Fruit fly (Drosophila melanogaster) whole organism, embryonic: Measurements from ENCODE around the gene aln.

Experiments used
- Atf6 ChIP-seq: fragments of 200-800 bp; sonication (Bioruptor generic); IDR thresholded peaks from 2 replicates; pipeline ENCODE4 v1.3.6; 2022; ENCODE audit warnings: missing biosample characterization, missing genetic modification characterization
- CG1024 ChIP-seq: fragments of 200-800 bp; sonication (Bioruptor generic); IDR thresholded peaks from 2 replicates; pipeline ENCODE4 v1.3.6; 2022; ENCODE audit warnings: missing biosample characterization, missing genetic modification characterization
- CG10267 ChIP-seq: fragments of 200-800 bp; sonication (Bioruptor generic); optimal IDR thresholded peaks from 2 replicates; lab custom pipeline; 2018; ENCODE audit warnings: missing biosample characterization, mild to moderate bottlenecking, missing genetic modification characterization, moderate library complexity
- CG10565 ChIP-seq: fragments of 200-800 bp; sonication (Bioruptor generic); optimal IDR thresholded peaks from 3 replicates; lab custom pipeline; 2016; ENCODE audit warnings: missing biosample characterization, mild to moderate bottlenecking, missing genetic modification characterization
- CG11085 ChIP-seq: fragments of 200-800 bp; sonication (Bioruptor generic); IDR thresholded peaks from 2 replicates; pipeline ENCODE4 v1.3.6; 2022; ENCODE audit warnings: missing biosample characterization, missing genetic modification characterization
- CG12219 ChIP-seq: fragments of 200-800 bp; sonication (Bioruptor generic); optimal IDR thresholded peaks from 3 replicates; lab custom pipeline; 2018; ENCODE audit warnings: missing biosample characterization, mild to moderate bottlenecking, missing genetic modification characterization
- CG14050 ChIP-seq: fragments of 200-800 bp; sonication (Bioruptor generic); IDR thresholded peaks from 3 replicates; pipeline ENCODE4 v1.3.6; 2022; ENCODE audit warnings: missing biosample characterization, missing genetic modification characterization
- CG17186 ChIP-seq: fragments of 200-800 bp; sonication (Bioruptor generic); optimal IDR thresholded peaks from 3 replicates; lab custom pipeline; 2017; ENCODE audit warnings: missing biosample characterization, missing genetic modification reagents, missing genetic modification characterization
- CG30403 ChIP-seq: fragments of 200-800 bp; sonication (Bioruptor generic); optimal IDR thresholded peaks from 3 replicates; lab custom pipeline; 2016; ENCODE audit warnings: missing biosample characterization, missing genetic modification characterization
- CG30431 ChIP-seq: fragments of 200-800 bp; sonication (Bioruptor generic); optimal IDR thresholded peaks from 2 replicates; lab custom pipeline; 2017; ENCODE audit warnings: missing biosample characterization, missing genetic modification characterization
- CG3163 ChIP-seq: fragments of 200-800 bp; sonication (Bioruptor generic); optimal IDR thresholded peaks from 3 replicates; lab custom pipeline; 2016; ENCODE audit warnings: missing biosample characterization, missing genetic modification characterization
- CG33557 ChIP-seq: fragments of 200-800 bp; sonication (Bioruptor generic); optimal IDR thresholded peaks from 2 replicates; lab custom pipeline; 2019; ENCODE audit warnings: missing biosample characterization, mild to moderate bottlenecking, missing genetic modification characterization, moderate library complexity
- CG3407 ChIP-seq: fragments of 200-800 bp; sonication (Bioruptor generic); optimal IDR thresholded peaks from 2 replicates; lab custom pipeline; 2018; ENCODE audit warnings: missing biosample characterization, mild to moderate bottlenecking, missing genetic modification characterization
- CG4820 ChIP-seq: fragments of 200-800 bp; sonication (Bioruptor generic); optimal IDR thresholded peaks from 3 replicates; lab custom pipeline; 2016; ENCODE audit warnings: missing biosample characterization, missing genetic modification characterization
- CG6272 ChIP-seq: fragments of 200-800 bp; sonication (Bioruptor generic); IDR thresholded peaks from 2 replicates; pipeline ENCODE4 v1.3.6; 2022; ENCODE audit warnings: missing biosample characterization, missing genetic modification characterization
- CG7271 ChIP-seq: fragments of 200-800 bp; sonication (Bioruptor generic); optimal IDR thresholded peaks from 2 replicates; lab custom pipeline; 2018; ENCODE audit warnings: missing biosample characterization, mild to moderate bottlenecking, missing genetic modification characterization, moderate library complexity
- CG7839 ChIP-seq: fragments of 200-800 bp; sonication (Bioruptor generic); optimal IDR thresholded peaks from 3 replicates; lab custom pipeline; 2018; ENCODE audit warnings: missing biosample characterization, mild to moderate bottlenecking, missing genetic modification characterization, moderate library complexity
- CG8924 ChIP-seq: fragments of 200-800 bp; optimal IDR thresholded peaks from 3 replicates; lab custom pipeline; 2019; ENCODE audit warnings: missing biosample characterization, mild to moderate bottlenecking, missing genetic modification characterization, moderate library complexity
- Camta ChIP-seq: fragments of 200-800 bp; sonication (Bioruptor generic); optimal IDR thresholded peaks from 2 replicates; lab custom pipeline; 2016; ENCODE audit warnings: missing biosample characterization, missing genetic modification characterization
- E2f2 ChIP-seq: fragments of 200-800 bp; sonication (Bioruptor generic); IDR thresholded peaks from 2 replicates; pipeline ENCODE4 v1.3.6; 2022; ENCODE audit warnings: missing biosample characterization, missing genetic modification characterization
- H15 ChIP-seq: fragments of 200-800 bp; sonication (Bioruptor generic); IDR thresholded peaks from 3 replicates; pipeline ENCODE4 v1.3.6; 2022; ENCODE audit warnings: missing biosample characterization, missing genetic modification characterization
- HLHmδ ChIP-seq: fragments of 200-800 bp; sonication (Bioruptor generic); optimal IDR thresholded peaks from 2 replicates; lab custom pipeline; 2018; ENCODE audit warnings: missing biosample characterization, mild to moderate bottlenecking, missing genetic modification characterization, moderate library complexity
- Nf-YA ChIP-seq: fragments of 200-800 bp; sonication (Bioruptor generic); IDR thresholded peaks from 2 replicates; pipeline ENCODE4 v1.3.6; 2022; ENCODE audit warnings: missing biosample characterization, missing genetic modification characterization
- Poxn ChIP-seq: fragments of 200-800 bp; sonication (Bioruptor generic); IDR thresholded peaks from 2 replicates; pipeline ENCODE4 v1.3.6; 2022; ENCODE audit warnings: missing biosample characterization, missing genetic modification characterization
- Spps ChIP-seq: fragments of 200-800 bp; sonication (Bioruptor generic); optimal IDR thresholded peaks from 2 replicates; lab custom pipeline; 2018; ENCODE audit warnings: missing biosample characterization, mild to moderate bottlenecking, missing genetic modification characterization
- Xrp1 ChIP-seq: fragments of 200-800 bp; sonication (Bioruptor generic); IDR thresholded peaks from 2 replicates; pipeline ENCODE4 v1.3.6; 2022; ENCODE audit warnings: missing biosample characterization, missing genetic modification characterization
- YL-1 ChIP-seq: fragments of 200-800 bp; sonication (Bioruptor generic); optimal IDR thresholded peaks from 3 replicates; lab custom pipeline; 2017; ENCODE audit warnings: missing biosample characterization, mild to moderate bottlenecking, missing genetic modification characterization
- chinmo ChIP-seq: fragments of 200-800 bp; sonication (Bioruptor generic); IDR thresholded peaks from 4 replicates; pipeline ENCODE4 v1.3.6; 2022; ENCODE audit warnings: missing biosample characterization, missing genetic modification characterization; ENCODE audit not compliant: partially characterized antibody
- corto ChIP-seq: fragments of 200-800 bp; sonication (Bioruptor generic); optimal IDR thresholded peaks from 2 replicates; lab custom pipeline; 2016; ENCODE audit warnings: missing biosample characterization, mild to moderate bottlenecking, missing genetic modification characterization, moderate library complexity
- crp ChIP-seq, 2 experiments: fragments of 200-800 bp; sonication (Bioruptor generic); optimal IDR thresholded peaks; 2 replicates in 1 of 2; 3 replicates in 1 of 2; lab custom pipeline; 2017; ENCODE audit warnings: missing biosample characterization in 2 of 2, missing genetic modification characterization in 2 of 2, mild to moderate bottlenecking in 1 of 2, moderate library complexity in 1 of 2
- danr ChIP-seq: fragments of 200-800 bp; sonication (Bioruptor generic); IDR thresholded peaks from 2 replicates; pipeline ENCODE4 v1.3.6; 2022; ENCODE audit warnings: missing biosample characterization, missing genetic modification characterization
- disco-r ChIP-seq: fragments of 200-800 bp; sonication (Bioruptor generic); optimal IDR thresholded peaks from 2 replicates; lab custom pipeline; 2016; ENCODE audit warnings: missing biosample characterization, missing genetic modification characterization
- dysf ChIP-seq: fragments of 200-800 bp; sonication (Bioruptor generic); IDR thresholded peaks from 3 replicates; pipeline ENCODE4 v1.3.6; 2022; ENCODE audit warnings: missing biosample characterization, missing genetic modification characterization
- eve ChIP-seq, 2 experiments: fragments of >200 bp; optimal IDR thresholded peaks; 2 replicates each; lab custom pipeline; 2017; ENCODE audit warnings: missing biosample characterization in 2 of 2, missing genetic modification characterization in 2 of 2
- eyg ChIP-seq: fragments of 200-800 bp; sonication (Bioruptor generic); optimal IDR thresholded peaks from 3 replicates; lab custom pipeline; 2016; ENCODE audit warnings: missing biosample characterization, missing genetic modification characterization
- kni ChIP-seq: fragments of 200-800 bp; sonication (Bioruptor generic); optimal IDR thresholded peaks from 3 replicates; lab custom pipeline; 2017; ENCODE audit warnings: mild to moderate bottlenecking, missing biosample characterization, missing genetic modification reagents, missing genetic modification characterization
- mirr ChIP-seq: fragments of 200-800 bp; sonication (Bioruptor generic); optimal IDR thresholded peaks from 3 replicates; lab custom pipeline; 2018; ENCODE audit warnings: missing biosample characterization, mild to moderate bottlenecking, missing genetic modification characterization
- nau ChIP-seq: fragments of 200-800 bp; sonication (Bioruptor generic); optimal IDR thresholded peaks from 3 replicates; lab custom pipeline; 2017; ENCODE audit warnings: missing biosample characterization, mild to moderate bottlenecking, missing genetic modification characterization, missing genetic modification reagents
- oc ChIP-seq: fragments of 200-800 bp; sonication (Bioruptor generic); optimal IDR thresholded peaks from 2 replicates; lab custom pipeline; 2018; ENCODE audit warnings: missing biosample characterization, mild to moderate bottlenecking, missing genetic modification characterization, moderate library complexity
- onecut ChIP-seq: fragments of 200-800 bp; sonication (Bioruptor generic); IDR thresholded peaks from 2 replicates; pipeline ENCODE4 v1.3.6; 2022; ENCODE audit warnings: missing biosample characterization, missing genetic modification characterization
- pfk ChIP-seq: fragments of 200-800 bp; sonication (Bioruptor generic); optimal IDR thresholded peaks from 2 replicates; lab custom pipeline; 2018; ENCODE audit warnings: missing biosample characterization, mild to moderate bottlenecking, missing genetic modification characterization, moderate library complexity
- schlank ChIP-seq: fragments of 200-800 bp; sonication (Bioruptor generic); optimal IDR thresholded peaks from 2 replicates; lab custom pipeline; 2018; ENCODE audit warnings: missing biosample characterization, mild to moderate bottlenecking, missing genetic modification characterization
- seq ChIP-seq: fragments of 200-800 bp; sonication (Bioruptor generic); IDR thresholded peaks from 2 replicates; pipeline ENCODE4 v1.3.6; 2022; ENCODE audit warnings: missing biosample characterization, missing genetic modification characterization
- toy ChIP-seq: fragments of 200-800 bp; sonication (Bioruptor generic); IDR thresholded peaks from 2 replicates; pipeline ENCODE4 v1.3.6; 2022; ENCODE audit warnings: missing biosample characterization, missing genetic modification characterization
- trh ChIP-seq: fragments of 200-800 bp; sonication (Bioruptor generic); optimal IDR thresholded peaks from 2 replicates; lab custom pipeline; 2016; ENCODE audit warnings: missing biosample characterization, missing genetic modification characterization
- wor ChIP-seq: fragments of 200-800 bp; sonication (Bioruptor generic); IDR thresholded peaks from 2 replicates; pipeline ENCODE4 v1.3.6; 2022; ENCODE audit warnings: missing biosample characterization, missing genetic modification characterization
- zf30C ChIP-seq: fragments of 200-800 bp; sonication (Bioruptor generic); optimal IDR thresholded peaks from 3 replicates; lab custom pipeline; 2018; ENCODE audit warnings: missing biosample characterization, mild to moderate bottlenecking, missing genetic modification characterization
- zfh1 ChIP-seq: fragments of 200-800 bp; sonication (Bioruptor generic); IDR thresholded peaks from 3 replicates; pipeline ENCODE4 v1.3.6; 2022; ENCODE audit warnings: missing biosample characterization, missing genetic modification characterization

The aln gene

DNA sequence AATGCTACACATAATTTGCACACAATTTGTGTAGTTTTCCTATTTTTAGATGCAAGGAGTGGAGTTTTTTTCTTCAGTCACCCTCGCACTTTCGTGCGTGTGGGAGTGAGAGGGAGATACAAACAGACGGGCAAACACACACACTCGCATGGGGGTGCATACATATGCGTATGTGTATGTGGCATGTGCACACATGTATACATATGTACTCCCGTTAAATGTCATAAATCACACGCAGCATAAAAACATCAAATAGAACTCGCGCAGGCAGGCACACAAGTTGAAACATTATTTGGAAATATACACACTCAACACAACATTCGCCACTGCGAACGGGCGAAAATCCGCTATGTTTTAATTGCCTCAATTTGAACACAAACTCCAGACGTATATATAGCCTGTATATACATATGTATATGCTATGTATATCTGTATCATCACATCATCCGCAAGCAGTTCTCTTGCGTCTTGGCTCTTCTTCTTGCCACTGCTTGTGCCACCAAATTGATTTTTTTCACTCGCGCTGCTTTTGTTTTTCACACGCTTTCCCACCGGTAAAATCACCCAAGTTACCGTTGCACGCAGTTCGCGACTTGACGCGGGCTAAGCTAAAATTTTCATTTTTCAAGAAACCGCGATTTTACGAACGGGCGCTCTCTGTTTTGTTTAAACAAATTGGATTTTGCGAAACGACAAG is 40.6 kb downstream of the aln start, which contains the start of the genes CG9205 and trio (continued):
- TF ChIP-seq CG17186 (GFP tag; lab: Kevin White, UChicago) (no peak), chinmo (GFP tag; lab: Robert Waterston, UW) (0 out of 4 replicates have a peak, but pooled peaks have one; percentile 25), onecut (GFP tag; lab: Robert Waterston, UW) (peak; percentile 94), H15 (no peak), CG4820 (GFP tag; lab: Kevin White, UChicago) (no peak), CG11085 (GFP tag; lab: Robert Waterston, UW) (no peak), CG12219 (GFP tag; lab: Kevin White, UChicago) (no peak), pfk (GFP tag; lab: Kevin White, UChicago) (no peak), schlank (tag; lab: Kevin White, UChicago) (no peak), Nf-YA (GFP tag; lab: Robert Waterston, UW) (0 out of 2 replicates have a peak, but pooled peaks have one; percentile 27)

DNA sequence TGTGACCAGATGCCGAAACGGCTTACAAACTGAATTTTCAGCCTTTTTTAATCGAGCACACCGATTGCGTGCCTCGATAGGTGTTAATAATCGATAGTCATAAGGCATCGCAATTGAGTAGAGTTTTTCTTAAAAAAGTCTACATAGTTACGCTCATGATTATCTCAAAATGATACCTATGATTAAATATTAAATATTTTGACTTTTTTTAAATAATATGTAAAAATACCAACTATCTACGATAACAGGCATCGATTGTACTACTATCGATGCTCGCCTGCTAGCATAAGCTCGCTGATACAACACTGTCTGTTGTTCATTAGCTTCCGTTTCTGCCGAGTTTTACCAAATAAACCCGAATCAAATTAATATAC is 41.1 kb downstream of the aln start:
- TF ChIP-seq Atf6 (GFP tag; lab: Robert Waterston, UW) (no peak), corto (GFP tag; lab: Kevin White, UChicago) (no peak), eyg (GFP tag; lab: Kevin White, UChicago) (no peak), mirr (peak; percentile 60), CG33557 (GFP tag; lab: Kevin White, UChicago) (peak; percentile 22), wor (no peak), CG8924 (tag; lab: Kevin White, UChicago) (peak; percentile 91), kni (no peak), Spps (tag; lab: Kevin White, UChicago) (no peak), CG7271 (tag; lab: Kevin White, UChicago) (no peak), CG30403 (GFP tag; lab: Kevin White, UChicago) (peak; percentile 20), CG14050 (GFP tag; lab: Robert Waterston, UW) (no peak), dysf (GFP tag; lab: Robert Waterston, UW) (peak; percentile 53; the same call in 1 of the 3 replicates), CG10267 (tag; lab: Kevin White, UChicago) (peak; percentile 60), crp (GFP tag; optimal IDR thresholded peaks at IDR 0.05; lab: Kevin White, UChicago) (no peak), nau (GFP tag; lab: Kevin White, UChicago) (peak; percentile 35), zfh1 (GFP tag; lab: Robert Waterston, UW) (peak; percentile 48; the same call in 2 of the 3 replicates), chinmo (GFP tag; lab: Robert Waterston, UW) (0 out of 4 replicates have a peak, but pooled peaks have one; percentile 65), Xrp1 (GFP tag; lab: Robert Waterston, UW) (no peak), Camta (GFP tag; lab: Kevin White, UChicago) (no peak), trh (GFP tag; lab: Kevin White, UChicago) (no peak), CG3407 (no peak), danr (no peak), CG6272 (GFP tag; lab: Robert Waterston, UW) (no peak), CG30431 (GFP tag; lab: Kevin White, UChicago) (no peak), CG3163 (no peak), CG10565 (GFP tag; lab: Kevin White, UChicago) (no peak), seq (GFP tag; lab: Robert Waterston, UW) (no peak), CG7839 (tag; lab: Kevin White, UChicago) (peak; percentile 56), E2f2 (GFP tag; lab: Robert Waterston, UW) (0 out of 2 replicates have a peak, but pooled peaks have one; percentile 27), eve (GFP tag; optimal IDR thresholded peaks at IDR 0.05; lab: Kevin White, UChicago) (no peak), CG1024 (GFP tag; lab: Robert Waterston, UW) (no peak), HLHmδ (peak; percentile 43), disco-r (GFP tag; lab: Kevin White, UChicago) (no peak), zf30C (GFP tag; lab: Kevin White, UChicago) (no peak), oc (tag; lab: Kevin White, UChicago) (no peak), Poxn (GFP tag; lab: Robert Waterston, UW) (no peak), YL-1 (GFP tag; lab: Kevin White, UChicago) (peak; percentile 76), toy (no peak)
